Fruit fly (Drosophila melanogaster): Measurements from ENCODE around the gene Zip99C.

Zip99C gene

DNA sequence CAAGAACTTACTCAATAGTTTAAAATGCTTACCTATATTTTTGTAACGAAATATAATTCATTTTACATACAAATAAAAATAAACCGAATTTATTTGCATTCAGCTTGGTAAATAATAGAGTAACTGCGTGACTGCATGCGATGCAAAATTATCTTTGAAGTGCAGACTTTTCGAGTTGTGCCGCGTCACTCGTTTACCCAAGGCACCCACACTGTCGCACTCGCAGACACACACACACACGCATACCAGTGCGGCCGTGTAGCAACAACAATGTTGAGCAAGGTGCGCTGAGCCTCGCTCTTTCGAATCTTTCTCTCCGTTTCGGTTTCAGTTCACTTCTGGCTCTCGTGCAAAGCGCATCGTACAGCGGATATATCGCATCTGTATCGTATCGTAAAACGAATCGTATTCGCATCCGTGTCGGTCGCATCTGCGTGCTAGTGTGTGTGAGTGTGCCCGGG, 8.1 kb upstream of the Zip99C start, which contains the start of gene CG31038 (continued):
- TF ChIP-seq Scr (GFP tag; IDR thresholded peaks at IDR 0.05; ENCODE audit: partially characterized antibody) (peak; percentile 48), sr (GFP tag; IDR thresholded peaks at IDR 0.05) (no peak), CG2712 (tag; optimal IDR thresholded peaks at IDR 0.05) (peak; percentile 29), caup (GFP tag; optimal IDR thresholded peaks at IDR 0.05; ENCODE audit: severe bottlenecking) (no peak), Trl (optimal IDR thresholded peaks at IDR 0.05) (peak; percentile 53 to 79), Trl (GFP tag; optimal IDR thresholded peaks at IDR 0.05) (peak; percentile 23), CG5245 (GFP tag; optimal IDR thresholded peaks at IDR 0.05) (no peak), ftz-f1 (GFP tag; optimal IDR thresholded peaks at IDR 0.05) (no peak), Lpt (GFP tag; optimal IDR thresholded peaks at IDR 0.05) (no peak), esg (GFP tag; conservative IDR thresholded peaks at IDR 0.05) (no peak), CG8388 (GFP tag; optimal IDR thresholded peaks at IDR 0.05) (no peak), CG3847 (GFP tag; IDR thresholded peaks at IDR 0.05) (no peak), CG9215 (GFP tag; IDR thresholded peaks at IDR 0.05) (no peak), CG17568 (GFP tag; optimal IDR thresholded peaks at IDR 0.05) (no peak), tna (GFP tag; IDR thresholded peaks at IDR 0.05; ENCODE audit: partially characterized antibody) (peak; percentile 50; the same call in 1 of the 2 replicates), fd3F (GFP tag; optimal IDR thresholded peaks at IDR 0.05) (no peak), Hmr (GFP tag; optimal IDR thresholded peaks at IDR 0.05) (no peak), CG4707 (GFP tag; optimal IDR thresholded peaks at IDR 0.05) (no peak), B-H2 (GFP tag; optimal IDR thresholded peaks at IDR 0.05) (no peak), CG11247 (GFP tag; IDR thresholded peaks at IDR 0.05) (no peak), dysf (GFP tag; IDR thresholded peaks at IDR 0.05) (no peak), Med (GFP tag) (peak; percentile 88), HmgD (GFP tag; optimal IDR thresholded peaks at IDR 0.05) (no peak), Rfx (GFP tag; IDR thresholded peaks at IDR 0.05) (no peak; the same call in 1 of the 2 replicates), CG7357 (GFP tag; IDR thresholded peaks at IDR 0.05) (no peak), cg (GFP tag; optimal IDR thresholded peaks at IDR 0.05) (peak; percentile 97), CG1603 (tag; optimal IDR thresholded peaks at IDR 0.05) (peak; percentile 14), cwo (GFP tag; optimal IDR thresholded peaks at IDR 0.05) (no peak), CrebB (tag; optimal IDR thresholded peaks at IDR 0.05) (peak; percentile 40), CG6791 (GFP tag; IDR thresholded peaks at IDR 0.05; ENCODE audit: partially characterized antibody) (peak; percentile 69; the same call in 2 of the 3 replicates), luna (GFP tag; optimal IDR thresholded peaks at IDR 0.05) (no peak), NK7.1 (GFP tag; optimal IDR thresholded peaks at IDR 0.05) (peak; percentile 1), E2f1 (GFP tag; IDR thresholded peaks at IDR 0.05) (no peak), ap (GFP tag; IDR thresholded peaks at IDR 0.05) (no peak), tap (tag; optimal IDR thresholded peaks at IDR 0.05) (peak; percentile 21), chif (GFP tag; optimal IDR thresholded peaks at IDR 0.05) (no peak), ase (GFP tag; IDR thresholded peaks at IDR 0.05) (no peak), eve (GFP tag; optimal IDR thresholded peaks at IDR 0.05) (no peak), fd96Cb (tag; optimal IDR thresholded peaks at IDR 0.05) (no peak), Eip74EF (GFP tag; optimal IDR thresholded peaks at IDR 0.05) (peak in 1 of 2 experiments; percentile 4), CG34224 (GFP tag; IDR thresholded peaks at IDR 0.05; ENCODE audit: partially characterized antibody) (no peak), Ets65A (GFP tag) (no peak), CG10565 (GFP tag; optimal IDR thresholded peaks at IDR 0.05) (no peak), CG6683 (GFP tag; optimal IDR thresholded peaks at IDR 0.05) (no peak), slp2 (GFP tag; optimal IDR thresholded peaks at IDR 0.05) (no peak), CG7963 (GFP tag; IDR thresholded peaks at IDR 0.05; ENCODE audit: partially characterized antibody) (peak; percentile 33; the same call in 1 of the 3 replicates), nerfin-2 (GFP tag; IDR thresholded peaks at IDR 0.05; ENCODE audit: partially characterized antibody) (no peak), kni (GFP tag; optimal IDR thresholded peaks at IDR 0.05) (peak; percentile 58), CG10654 (GFP tag; optimal IDR thresholded peaks at IDR 0.05) (no peak), scrt (GFP tag; optimal IDR thresholded peaks at IDR 0.05) (no peak), NC2β (GFP tag; optimal IDR thresholded peaks at IDR 0.05) (no peak)

All from whole organism, embryonic.